Worm (Caenorhabditis elegans) whole organism, midembryonic: Measurements from ENCODE around the gene C13A10.1.

ENCODE experiments used
- cog-1 ChIP-seq: sonication (generic microtip); optimal IDR thresholded peaks from 2 replicates; lab custom pipeline; 2016; ENCODE audit warnings: missing genetic modification characterization, missing compliant biosample characterization
- flt-1 ChIP-seq: fragments of 200-800 bp; sonication (Bioruptor generic); IDR thresholded peaks from 2 replicates; pipeline ENCODE4 v1.3.6; 2022; ENCODE audit warnings: missing genetic modification characterization, missing compliant biosample characterization
- klf-2 ChIP-seq: fragments of 200-800 bp; sonication (Bioruptor generic); conservative IDR thresholded peaks from 2 replicates; pipeline ENCODE4 v1.3.6; 2022; ENCODE audit warnings: missing genetic modification reagents, missing genetic modification characterization, missing compliant biosample characterization
- med-1 ChIP-seq: sonication (generic microtip); optimal IDR thresholded peaks from 2 replicates; lab custom pipeline; 2017; ENCODE audit warnings: missing genetic modification characterization, mild to moderate bottlenecking, missing compliant biosample characterization, antibody characterized with exemption, missing genetic modification reagents; ENCODE audit not compliant: insufficient read depth
- ref-1 ChIP-seq: fragments of 200-800 bp; sonication (Bioruptor generic); conservative IDR thresholded peaks from 2 replicates; pipeline ENCODE4 v1.3.6; 2022; ENCODE audit warnings: missing genetic modification reagents, missing genetic modification characterization, missing compliant biosample characterization
- tab-1 ChIP-seq: fragments of 200-800 bp; sonication (Bioruptor generic); IDR thresholded peaks from 2 replicates; pipeline ENCODE4 v1.3.6; 2022; ENCODE audit warnings: missing genetic modification characterization, missing compliant biosample characterization
- ztf-23 ChIP-seq: fragments of 200-800 bp; sonication (Bioruptor generic); IDR thresholded peaks from 2 replicates; pipeline ENCODE4 v1.3.6; 2022; ENCODE audit warnings: missing genetic modification reagents, missing genetic modification characterization, missing compliant biosample characterization
- ztf-29 ChIP-seq: fragments of 200-800 bp; sonication (Bioruptor generic); IDR thresholded peaks from 2 replicates; pipeline ENCODE4 v1.3.6; 2022; ENCODE audit warnings: missing genetic modification reagents, missing genetic modification characterization, missing compliant biosample characterization

ce11 chrII:1368756-1369155, 13.3 kb upstream of the C13A10.1 start:
- TF ChIP-seq cog-1 (tag; lab: Kevin White, UChicago): no peak
- TF ChIP-seq flt-1 (GFP tag; lab: Robert Waterston, UW): no peak
- TF ChIP-seq klf-2: no peak
- no peak for TF ChIP-seq med-1
- TF ChIP-seq tab-1 (GFP tag; lab: Robert Waterston, UW): no peak
- TF ChIP-seq ztf-29 (GFP tag; lab: Robert Waterston, UW): no peak
- no peak for TF ChIP-seq ztf-23 (GFP tag; lab: Robert Waterston, UW)
- no peak for TF ChIP-seq ref-1
